Worm (Caenorhabditis elegans): ENCODE data around the gene nas-1.

ce11 chrIII:13376304-13376760 is 29.3 kb upstream of the nas-1 start, which contains the start of gene lis-1:
- TF ChIP-seq lin-13 (tag; optimal IDR thresholded peaks at IDR 0.05) (no peak), elt-3 (tag; optimal IDR thresholded peaks at IDR 0.05) (no peak), nhr-2 (tag; optimal IDR thresholded peaks at IDR 0.05) (no peak), blmp-1 (tag; optimal IDR thresholded peaks at IDR 0.05) (no peak), unc-39 (tag; optimal IDR thresholded peaks at IDR 0.05) (no peak), unc-62 (GFP tag; optimal IDR thresholded peaks at IDR 0.05) (no peak), nhr-28 (tag; optimal IDR thresholded peaks at IDR 0.05) (no peak)

Data from whole organism, mixed stage, embryonic.